Worm (Caenorhabditis elegans): ENCODE measurements around the gene srw-130.

ce11 chrV:3578813-3579212, 30.1 kb upstream of the srw-130 start, which contains the start of gene pygl-1:
- TF ChIP-seq tab-1 (GFP tag; IDR thresholded peaks at IDR 0.05) (no peak), ref-1 (GFP tag; conservative IDR thresholded peaks at IDR 0.05) (no peak), flt-1 (GFP tag; IDR thresholded peaks at IDR 0.05) (no peak), T22C8.4 (GFP tag; IDR thresholded peaks at IDR 0.05) (no peak), med-1 (GFP tag; optimal IDR thresholded peaks at IDR 0.05; ENCODE audit: insufficient read depth) (no peak), ztf-23 (GFP tag; IDR thresholded peaks at IDR 0.05) (no peak)

Data from whole organism, midembryonic.